Fruit fly (Drosophila melanogaster) whole organism, embryonic: ENCODE measurements around the gene CG44094.

Source experiments
- Aef1 ChIP-seq: fragments of 200-800 bp; sonication (Bioruptor generic); IDR thresholded peaks from 3 replicates; pipeline ENCODE4 v1.3.6; 2022; ENCODE audit warnings: missing biosample characterization, missing genetic modification characterization
- Atf6 ChIP-seq: fragments of 200-800 bp; sonication (Bioruptor generic); IDR thresholded peaks from 2 replicates; pipeline ENCODE4 v1.3.6; 2022; ENCODE audit warnings: missing biosample characterization, missing genetic modification characterization
- B-H1 ChIP-seq: fragments of 200-800 bp; sonication (Bioruptor generic); IDR thresholded peaks from 3 replicates; pipeline ENCODE4 v1.3.6; 2022; ENCODE audit warnings: missing biosample characterization, missing genetic modification characterization
- CG10321 ChIP-seq: fragments of 200-800 bp; sonication (Bioruptor generic); IDR thresholded peaks from 2 replicates; pipeline ENCODE4 v1.3.6; 2022; ENCODE audit warnings: missing biosample characterization, missing genetic modification characterization
- CG11504 ChIP-seq: fragments of 200-800 bp; sonication (Bioruptor generic); optimal IDR thresholded peaks from 3 replicates; lab custom pipeline; 2019; ENCODE audit warnings: missing biosample characterization, mild to moderate bottlenecking, missing genetic modification characterization, moderate library complexity
- CG11695 ChIP-seq: fragments of 200-800 bp; sonication (Bioruptor generic); IDR thresholded peaks from 3 replicates; pipeline ENCODE4 v1.3.6; 2022; ENCODE audit warnings: missing biosample characterization, missing genetic modification characterization
- CG13296 ChIP-seq: fragments of 200-800 bp; sonication (Bioruptor generic); optimal IDR thresholded peaks from 3 replicates; lab custom pipeline; 2018; ENCODE audit warnings: missing biosample characterization, mild to moderate bottlenecking, missing genetic modification characterization
- CG13424 ChIP-seq: fragments of 200-800 bp; sonication (Bioruptor generic); optimal IDR thresholded peaks from 2 replicates; lab custom pipeline; 2019; ENCODE audit warnings: missing biosample characterization, mild to moderate bottlenecking, missing genetic modification characterization, moderate library complexity
- CG15011 ChIP-seq: fragments of 200-800 bp; sonication (Bioruptor generic); optimal IDR thresholded peaks from 3 replicates; lab custom pipeline; 2018; ENCODE audit warnings: missing biosample characterization, mild to moderate bottlenecking, missing genetic modification characterization
- CG15696 ChIP-seq: fragments of 200-800 bp; sonication (Bioruptor generic); optimal IDR thresholded peaks from 2 replicates; lab custom pipeline; 2019; ENCODE audit warnings: missing biosample characterization, mild to moderate bottlenecking, missing genetic modification characterization, moderate library complexity
- CG30403 ChIP-seq: fragments of 200-800 bp; sonication (Bioruptor generic); optimal IDR thresholded peaks from 3 replicates; lab custom pipeline; 2016; ENCODE audit warnings: missing biosample characterization, missing genetic modification characterization
- CG3847 ChIP-seq: fragments of 200-800 bp; sonication (Bioruptor generic); IDR thresholded peaks from 2 replicates; pipeline ENCODE4 v1.3.6; 2022; ENCODE audit warnings: missing biosample characterization, missing genetic modification characterization
- CG4282 ChIP-seq: fragments of 200-800 bp; sonication (Bioruptor generic); optimal IDR thresholded peaks from 2 replicates; lab custom pipeline; 2016; ENCODE audit warnings: missing biosample characterization, missing genetic modification characterization
- CG4820 ChIP-seq: fragments of 200-800 bp; sonication (Bioruptor generic); optimal IDR thresholded peaks from 3 replicates; lab custom pipeline; 2016; ENCODE audit warnings: missing biosample characterization, missing genetic modification characterization
- CG8290 ChIP-seq, 3 experiments: fragments of 200-800 bp; sonication (Bioruptor generic); optimal IDR thresholded peaks; 2 replicates each; lab custom pipeline; 2016 to 2019; ENCODE audit warnings: missing biosample characterization in 3 of 3, missing genetic modification characterization in 3 of 3, mild to moderate bottlenecking in 2 of 3, moderate library complexity in 1 of 3
- CG8359 ChIP-seq: fragments of 200-800 bp; sonication (Bioruptor generic); optimal IDR thresholded peaks from 2 replicates; lab custom pipeline; 2017; ENCODE audit warnings: missing biosample characterization, mild to moderate bottlenecking, missing genetic modification characterization, borderline replicate concordance
- CG9609 ChIP-seq: fragments of 200-800 bp; sonication (Bioruptor generic); optimal IDR thresholded peaks from 3 replicates; lab custom pipeline; 2016; ENCODE audit warnings: missing biosample characterization, missing genetic modification characterization
- D19B ChIP-seq: fragments of 200-800 bp; sonication (Bioruptor generic); optimal IDR thresholded peaks from 2 replicates; lab custom pipeline; 2017; ENCODE audit warnings: missing biosample characterization, mild to moderate bottlenecking, missing genetic modification characterization
- Dad ChIP-seq: fragments of 200-800 bp; sonication (Bioruptor generic); optimal IDR thresholded peaks from 3 replicates; lab custom pipeline; 2016; ENCODE audit warnings: missing biosample characterization, missing genetic modification characterization
- Dek ChIP-seq: fragments of 200-800 bp; sonication (Bioruptor generic); optimal IDR thresholded peaks from 3 replicates; lab custom pipeline; 2019; ENCODE audit warnings: missing biosample characterization, mild to moderate bottlenecking, missing genetic modification characterization, moderate library complexity
- Dip2 ChIP-seq: fragments of 200-800 bp; sonication (Bioruptor generic); IDR thresholded peaks from 2 replicates; pipeline ENCODE4 v1.3.6; 2022; ENCODE audit warnings: missing biosample characterization, missing genetic modification characterization
- Elba2 ChIP-seq: fragments of 200-800 bp; sonication (Bioruptor generic); optimal IDR thresholded peaks from 3 replicates; lab custom pipeline; 2016; ENCODE audit warnings: missing biosample characterization, missing genetic modification characterization
- Ets65A ChIP-seq: fragments of 200-800 bp; sonication (Bioruptor generic); peaks from one replicate; lab custom pipeline; 2016; ENCODE audit warnings: missing biosample characterization, missing genetic modification characterization
- Hmr ChIP-seq: fragments of 200-800 bp; sonication (Bioruptor generic); optimal IDR thresholded peaks from 3 replicates; lab custom pipeline; 2017; ENCODE audit warnings: mild to moderate bottlenecking, missing biosample characterization, missing genetic modification reagents, missing genetic modification characterization
- Jarid2 ChIP-seq: fragments of 200-800 bp; sonication (Bioruptor generic); optimal IDR thresholded peaks from 3 replicates; lab custom pipeline; 2017; ENCODE audit warnings: mild to moderate bottlenecking, missing biosample characterization, missing genetic modification reagents, missing genetic modification characterization
- NC2α ChIP-seq: fragments of 200-800 bp; sonication (Bioruptor generic); optimal IDR thresholded peaks from 2 replicates; lab custom pipeline; 2016; ENCODE audit warnings: missing biosample characterization, missing genetic modification characterization
- Ptx1 ChIP-seq: fragments of 200-800 bp; sonication (Bioruptor generic); IDR thresholded peaks from 2 replicates; pipeline ENCODE4 v1.3.6; 2022; ENCODE audit warnings: missing biosample characterization, missing genetic modification characterization
- ase ChIP-seq: fragments of 200-800 bp; sonication (Bioruptor generic); IDR thresholded peaks from 3 replicates; pipeline ENCODE4 v1.3.6; 2022; ENCODE audit warnings: missing biosample characterization, missing genetic modification characterization
- cad ChIP-seq: fragments of >200 bp; optimal IDR thresholded peaks from 2 replicates; lab custom pipeline; 2017; ENCODE audit warnings: missing biosample characterization, missing genetic modification characterization
- ewg ChIP-seq: fragments of 200-800 bp; sonication (Bioruptor generic); optimal IDR thresholded peaks from 3 replicates; lab custom pipeline; 2017; ENCODE audit warnings: mild to moderate bottlenecking, missing biosample characterization, missing genetic modification reagents, missing genetic modification characterization
- ftz-f1 ChIP-seq: fragments of 200-800 bp; sonication (Bioruptor generic); optimal IDR thresholded peaks from 2 replicates; lab custom pipeline; 2016; ENCODE audit warnings: missing biosample characterization, missing genetic modification characterization
- gem ChIP-seq: fragments of 200-800 bp; sonication (Bioruptor generic); optimal IDR thresholded peaks from 2 replicates; lab custom pipeline; 2019; ENCODE audit warnings: missing biosample characterization, mild to moderate bottlenecking, missing genetic modification characterization, moderate library complexity
- gfzf ChIP-seq: fragments of 200-800 bp; sonication (Bioruptor generic); optimal IDR thresholded peaks from 2 replicates; lab custom pipeline; 2016; ENCODE audit warnings: missing biosample characterization, mild to moderate bottlenecking, missing genetic modification characterization, moderate library complexity
- hb ChIP-seq: fragments of 200-800 bp; sonication (Bioruptor generic); IDR thresholded peaks from 3 replicates; pipeline ENCODE4 v1.3.6; 2022; ENCODE audit warnings: missing biosample characterization, missing genetic modification characterization; ENCODE audit not compliant: partially characterized antibody
- hkb ChIP-seq, 2 experiments: fragments of 200-800 bp in 1 of 2; fragments of >200 bp in 1 of 2; sonication (Bioruptor generic) in 1 of 2; IDR thresholded peaks in 1 of 2; optimal IDR thresholded peaks in 1 of 2; 2 replicates each; pipeline versions ENCODE4 v1.3.6 to Lab custom; 2017 to 2022; ENCODE audit warnings: missing biosample characterization in 1 of 2, missing genetic modification characterization in 1 of 2
- hth ChIP-seq: fragments of >200 bp; optimal IDR thresholded peaks from 2 replicates; lab custom pipeline; 2017; ENCODE audit warnings: inconsistent platforms
- lilli ChIP-seq: fragments of 200-800 bp; sonication (Bioruptor generic); optimal IDR thresholded peaks from 3 replicates; lab custom pipeline; 2016; ENCODE audit warnings: missing biosample characterization, missing genetic modification characterization
- maf-S ChIP-seq: fragments of 200-800 bp; sonication (Bioruptor generic); optimal IDR thresholded peaks from 2 replicates; lab custom pipeline; 2016; ENCODE audit warnings: missing biosample characterization, missing genetic modification characterization
- pan ChIP-seq, 4 experiments: fragments of >200 bp in 3 of 4; fragments of 200-800 bp in 1 of 4; sonication (Bioruptor generic) in 1 of 4; optimal IDR thresholded peaks in 3 of 4; IDR thresholded peaks in 1 of 4; 2 replicates each; pipeline versions ENCODE4 v1.3.6 to Lab custom; 2017 to 2022; ENCODE audit warnings: missing biosample characterization in 2 of 4, missing genetic modification characterization in 2 of 4, mixed read lengths in 1 of 4
- pum ChIP-seq: fragments of 200-800 bp; sonication (Bioruptor generic); optimal IDR thresholded peaks from 2 replicates; lab custom pipeline; 2016; ENCODE audit warnings: missing biosample characterization, missing genetic modification characterization
- ranshi ChIP-seq: fragments of 200-800 bp; sonication (Bioruptor generic); IDR thresholded peaks from 2 replicates; pipeline ENCODE4 v1.3.6; 2022; ENCODE audit warnings: missing biosample characterization, missing genetic modification characterization
- repo ChIP-seq: fragments of 200-800 bp; sonication (Bioruptor generic); optimal IDR thresholded peaks from 2 replicates; lab custom pipeline; 2016; ENCODE audit warnings: missing biosample characterization, missing genetic modification characterization
- ro ChIP-seq: fragments of 200-800 bp; sonication (Bioruptor generic); IDR thresholded peaks from 2 replicates; pipeline ENCODE4 v1.3.6; 2022; ENCODE audit warnings: missing biosample characterization, missing genetic modification characterization
- scrt ChIP-seq: fragments of 200-800 bp; sonication (Bioruptor generic); optimal IDR thresholded peaks from 2 replicates; lab custom pipeline; 2018; ENCODE audit warnings: missing biosample characterization, mild to moderate bottlenecking, missing genetic modification characterization, moderate library complexity
- seq ChIP-seq: fragments of 200-800 bp; sonication (Bioruptor generic); IDR thresholded peaks from 2 replicates; pipeline ENCODE4 v1.3.6; 2022; ENCODE audit warnings: missing biosample characterization, missing genetic modification characterization
- slp2 ChIP-seq: fragments of 200-800 bp; sonication (Bioruptor generic); optimal IDR thresholded peaks from 2 replicates; lab custom pipeline; 2016; ENCODE audit warnings: missing biosample characterization, missing genetic modification characterization
- so ChIP-seq: fragments of 200-800 bp; sonication (Bioruptor generic); IDR thresholded peaks from 3 replicates; pipeline ENCODE4 v1.3.6; 2022; ENCODE audit warnings: missing biosample characterization, missing genetic modification characterization
- tin ChIP-seq: fragments of 200-800 bp; sonication (Bioruptor generic); optimal IDR thresholded peaks from 3 replicates; lab custom pipeline; 2016; ENCODE audit warnings: missing biosample characterization, missing genetic modification characterization
- z ChIP-seq: fragments of 200-800 bp; sonication (Bioruptor generic); IDR thresholded peaks from 3 replicates; pipeline ENCODE4 v1.3.6; 2022; ENCODE audit warnings: missing biosample characterization, missing genetic modification characterization

Gene CG44094

DNA sequence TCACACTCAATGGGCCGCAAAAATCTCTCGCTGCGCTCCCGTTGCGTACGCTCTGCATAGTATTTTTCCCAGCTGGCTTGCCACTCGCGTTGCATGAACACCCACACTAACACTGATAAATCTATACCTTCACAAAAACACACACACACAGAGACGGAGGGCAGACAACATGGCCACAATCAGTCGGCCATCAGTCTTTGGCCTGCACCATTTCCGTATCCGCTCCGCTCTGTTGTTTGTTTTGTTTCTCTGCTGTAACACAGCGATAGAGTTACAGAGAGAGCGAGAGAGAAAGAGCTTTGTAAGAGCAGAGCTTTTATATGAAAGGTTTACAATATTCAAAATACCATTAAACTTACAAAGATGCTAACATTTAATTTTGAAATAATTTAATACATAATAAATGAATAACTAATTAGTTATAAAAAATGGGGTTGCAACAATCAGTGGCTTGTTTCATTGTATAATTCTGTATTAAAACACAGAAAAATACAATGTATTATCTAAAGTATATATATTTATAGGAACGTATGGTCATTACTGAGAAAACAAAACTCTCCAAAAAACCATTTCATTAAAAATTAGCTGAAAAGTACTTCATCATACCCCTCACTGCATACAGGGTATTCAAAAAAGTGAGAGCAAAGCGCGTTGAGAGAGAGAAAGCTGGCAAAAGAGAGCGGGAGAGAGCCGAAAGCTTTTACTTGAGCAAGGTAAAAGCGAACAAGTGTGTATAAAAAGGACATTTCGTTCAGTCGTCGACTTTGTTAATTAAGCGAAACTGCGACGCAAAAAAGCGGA, 32.7 kb upstream of the CG44094 start, which contains the start of gene CG14853 (continued):
- TF ChIP-seq CG11695 (GFP tag; lab: Robert Waterston, UW): peak; percentile 72
- peak; percentile 70 for TF ChIP-seq lilli
- TF ChIP-seq z: peak; percentile 12; the same call in 1 of the 3 replicates
- TF ChIP-seq B-H1 (GFP tag; lab: Robert Waterston, UW): peak; percentile 71
- TF ChIP-seq Ets65A (GFP tag; lab: Kevin White, UChicago): peak; percentile 79
- TF ChIP-seq gem (tag; lab: Kevin White, UChicago): peak; percentile 89
- peak; percentile 77 for TF ChIP-seq Dek
- no peak for TF ChIP-seq hth
- no peak for TF ChIP-seq maf-S (GFP tag; lab: Kevin White, UChicago)
- no peak for TF ChIP-seq pum (GFP tag; lab: Kevin White, UChicago)
- TF ChIP-seq CG30403: peak; percentile 63
- TF ChIP-seq CG13296 (GFP tag; lab: Kevin White, UChicago): peak; percentile 79
- peak; percentile 69 for TF ChIP-seq CG3847 (GFP tag; lab: Robert Waterston, UW)
- TF ChIP-seq ftz-f1: no peak
- peak; percentile 87 for TF ChIP-seq ewg
- peak; percentile 88 for TF ChIP-seq Atf6
- peak; percentile 68; the same call in 2 of the 3 replicates for TF ChIP-seq so (GFP tag; lab: Robert Waterston, UW)
- TF ChIP-seq CG4820 (GFP tag; lab: Kevin White, UChicago): no peak
- TF ChIP-seq hkb (optimal IDR thresholded peaks at IDR 0.05; lab: Kevin White, UChicago): no peak
- TF ChIP-seq hkb (GFP tag; IDR thresholded peaks at IDR 0.05; lab: Robert Waterston, UW): peak; percentile 79
- TF ChIP-seq ranshi (GFP tag; lab: Robert Waterston, UW): peak; percentile 74
- TF ChIP-seq slp2: no peak
- peak; percentile 15 for TF ChIP-seq CG8290 (GFP tag; optimal IDR thresholded peaks at IDR 0.05; lab: Kevin White, UChicago)
- TF ChIP-seq CG8290 (tag; optimal IDR thresholded peaks at IDR 0.05; lab: Kevin White, UChicago): peak; percentile 50 to 82
- peak; percentile 43 for TF ChIP-seq scrt (GFP tag; lab: Kevin White, UChicago)
- no peak for TF ChIP-seq CG15696
- peak; percentile 68 for TF ChIP-seq ro (GFP tag; lab: Robert Waterston, UW)
- TF ChIP-seq CG13424 (tag; lab: Kevin White, UChicago): peak; percentile 92
- no peak for TF ChIP-seq cad (GFP tag; lab: Kevin White, UChicago)
- no peak for TF ChIP-seq NC2α (GFP tag; lab: Kevin White, UChicago)
- TF ChIP-seq Jarid2 (GFP tag; lab: Kevin White, UChicago): peak; percentile 23
- TF ChIP-seq tin (GFP tag; lab: Kevin White, UChicago): peak; percentile 32
- TF ChIP-seq repo (GFP tag; lab: Kevin White, UChicago): no peak
- no peak for TF ChIP-seq gfzf (GFP tag; lab: Kevin White, UChicago)
- TF ChIP-seq CG8359 (GFP tag; lab: Kevin White, UChicago): peak; percentile 32
- TF ChIP-seq Dad (GFP tag; lab: Kevin White, UChicago): no peak
- TF ChIP-seq Hmr: peak; percentile 68
- TF ChIP-seq CG9609 (GFP tag; lab: Kevin White, UChicago): no peak
- peak; percentile 72 for TF ChIP-seq Aef1 (GFP tag; lab: Robert Waterston, UW)
- TF ChIP-seq Ptx1 (GFP tag; lab: Robert Waterston, UW): peak; percentile 76
- TF ChIP-seq CG4282 (GFP tag; lab: Kevin White, UChicago): no peak
- TF ChIP-seq CG10321: no peak
- peak; percentile 81 for TF ChIP-seq CG11504
- no peak for TF ChIP-seq pan (optimal IDR thresholded peaks at IDR 0.05; lab: Kevin White, UChicago)
- TF ChIP-seq pan (GFP tag; optimal IDR thresholded peaks at IDR 0.05 in 1 of 2, IDR thresholded peaks at IDR 0.05 in 1 of 2): peak in 1 of 2 experiments; percentile 87
- no peak for TF ChIP-seq hb
- peak; percentile 67; the same call in 2 of the 3 replicates for TF ChIP-seq ase (GFP tag; lab: Robert Waterston, UW)
- peak; percentile 54 for TF ChIP-seq CG15011 (GFP tag; lab: Kevin White, UChicago)
- TF ChIP-seq Dip2 (GFP tag; lab: Robert Waterston, UW): no peak
- TF ChIP-seq D19B (GFP tag; lab: Kevin White, UChicago): peak; percentile 87
- peak; percentile 81; the same call in 1 of the 2 replicates for TF ChIP-seq seq (GFP tag; lab: Robert Waterston, UW)
- TF ChIP-seq Elba2 (GFP tag; lab: Kevin White, UChicago): no peak
